Fruit fly (Drosophila melanogaster): Measurements from ENCODE around the gene Sry-beta.

The Sry-beta gene

dm6 chr3R:30000286-30000685, 39.2 kb upstream of the Sry-beta start, which contains the start of gene Tace:
Gene Tace (plus strand): TSS chr3R:30000530.
- no peak for TF ChIP-seq CG1620 (GFP tag; optimal IDR thresholded peaks at IDR 0.05)
- peak; percentile 9 for TF ChIP-seq ovo (GFP tag; optimal IDR thresholded peaks at IDR 0.05)

- peak; percentile 22 for TF ChIP-seq CG11617 (GFP tag; optimal IDR thresholded peaks at IDR 0.05)
- TF ChIP-seq bab1 (GFP tag; optimal IDR thresholded peaks at IDR 0.05) = peak; percentile 42
- peak; percentile 68 for TF ChIP-seq toe (GFP tag; optimal IDR thresholded peaks at IDR 0.05)
- no peak for TF ChIP-seq kay (GFP tag; ENCODE audit: borderline replicate concordance)
- TF ChIP-seq CG5204 (GFP tag; optimal IDR thresholded peaks at IDR 0.05) = no peak
- TF ChIP-seq Hr96 (GFP tag; optimal IDR thresholded peaks at IDR 0.05) = peak; percentile 65
- peak; percentile 31 for TF ChIP-seq CG7101 (tag; optimal IDR thresholded peaks at IDR 0.05)
- TF ChIP-seq CG7045 (GFP tag; optimal IDR thresholded peaks at IDR 0.05) = peak; percentile 9
- peak; percentile 54 for TF ChIP-seq Crg-1 (GFP tag; optimal IDR thresholded peaks at IDR 0.05)
- TF ChIP-seq CG12768 (GFP tag; optimal IDR thresholded peaks at IDR 0.05) = peak; percentile 36
- TF ChIP-seq cic (GFP tag; optimal IDR thresholded peaks at IDR 0.05) = peak; percentile 13
- peak; percentile 30 for TF ChIP-seq pad (GFP tag; optimal IDR thresholded peaks at IDR 0.05)
- TF ChIP-seq cnc (optimal IDR thresholded peaks at IDR 0.05) = no peak
- TF ChIP-seq Mnt (GFP tag; optimal IDR thresholded peaks at IDR 0.05) = peak; percentile 95
- TF ChIP-seq tj (GFP tag; optimal IDR thresholded peaks at IDR 0.05) = peak; percentile 56
- peak; percentile 47 for TF ChIP-seq CG1620 (GFP tag; optimal IDR thresholded peaks at IDR 0.05)
- no peak for TF ChIP-seq ovo (GFP tag; optimal IDR thresholded peaks at IDR 0.05)
- TF ChIP-seq CG33017 (tag; optimal IDR thresholded peaks at IDR 0.05) = no peak
- no peak for TF ChIP-seq Clk (GFP tag; optimal IDR thresholded peaks at IDR 0.05)
- peak; percentile 93 for TF ChIP-seq CG14711 (tag; optimal IDR thresholded peaks at IDR 0.05)
Observed at dm6 chr3R:30004648-30005047, 34.9 kb upstream of the Sry-beta start, which contains the start of the genes Nlp and Nph. Gene Nlp (plus strand): TSS chr3R:30004785. Gene Nph (minus strand): TSS chr3R:30004861.

- TF ChIP-seq cnc (optimal IDR thresholded peaks at IDR 0.05) = no peak
- no peak for TF ChIP-seq Hr96 (GFP tag; optimal IDR thresholded peaks at IDR 0.05)
- TF ChIP-seq Mnt (GFP tag; optimal IDR thresholded peaks at IDR 0.05) = no peak
- TF ChIP-seq CG33017 (tag; optimal IDR thresholded peaks at IDR 0.05) = no peak
- TF ChIP-seq tj (GFP tag; optimal IDR thresholded peaks at IDR 0.05) = no peak
- TF ChIP-seq Clk (GFP tag; optimal IDR thresholded peaks at IDR 0.05) = no peak
- TF ChIP-seq toe (GFP tag; optimal IDR thresholded peaks at IDR 0.05) = no peak
- no peak for TF ChIP-seq CG14711 (tag; optimal IDR thresholded peaks at IDR 0.05)
- no peak for TF ChIP-seq kay (GFP tag; ENCODE audit: borderline replicate concordance)
- TF ChIP-seq CG1620 (GFP tag; optimal IDR thresholded peaks at IDR 0.05) = no peak
- no peak for TF ChIP-seq pad (GFP tag; optimal IDR thresholded peaks at IDR 0.05)
- no peak for TF ChIP-seq CG11617 (GFP tag; optimal IDR thresholded peaks at IDR 0.05)
Observed at dm6 chr3R:30005332-30005979, 34.1 kb upstream of the Sry-beta start.

dm6 chr3R:30009173-30009572, 30.3 kb upstream of the Sry-beta start, which contains the start of gene CG7912:
Gene CG7912 (minus strand): TSS chr3R:30009189.
- TF ChIP-seq CG33017 (tag; optimal IDR thresholded peaks at IDR 0.05) (no peak), CG11617 (GFP tag; optimal IDR thresholded peaks at IDR 0.05) (no peak), Hr96 (GFP tag; optimal IDR thresholded peaks at IDR 0.05) (no peak), CG7101 (tag; optimal IDR thresholded peaks at IDR 0.05) (no peak), cnc (optimal IDR thresholded peaks at IDR 0.05) (no peak), kay (GFP tag; ENCODE audit: borderline replicate concordance) (no peak), Clk (GFP tag; optimal IDR thresholded peaks at IDR 0.05) (no peak), pad (GFP tag; optimal IDR thresholded peaks at IDR 0.05) (no peak), CG5204 (GFP tag; optimal IDR thresholded peaks at IDR 0.05) (no peak), cic (GFP tag; optimal IDR thresholded peaks at IDR 0.05) (no peak)

- TF ChIP-seq cic (GFP tag; optimal IDR thresholded peaks at IDR 0.05) = peak; percentile 87
- TF ChIP-seq pad (GFP tag; optimal IDR thresholded peaks at IDR 0.05) = peak; percentile 13
- TF ChIP-seq CG11617 (GFP tag; optimal IDR thresholded peaks at IDR 0.05) = peak; percentile 30
- TF ChIP-seq CG12768 (GFP tag; optimal IDR thresholded peaks at IDR 0.05) = peak; percentile 37
- TF ChIP-seq ovo (GFP tag; optimal IDR thresholded peaks at IDR 0.05) = peak; percentile 17
- no peak for TF ChIP-seq toe (GFP tag; optimal IDR thresholded peaks at IDR 0.05)
- peak; percentile 8 for TF ChIP-seq Crg-1 (GFP tag; optimal IDR thresholded peaks at IDR 0.05)
- no peak for TF ChIP-seq bab1 (GFP tag; optimal IDR thresholded peaks at IDR 0.05)
- TF ChIP-seq Mnt (GFP tag; optimal IDR thresholded peaks at IDR 0.05) = peak; percentile 35
- no peak for TF ChIP-seq cnc (optimal IDR thresholded peaks at IDR 0.05)
- TF ChIP-seq CG7045 (GFP tag; optimal IDR thresholded peaks at IDR 0.05) = peak; percentile 16
- TF ChIP-seq tj (GFP tag; optimal IDR thresholded peaks at IDR 0.05) = peak; percentile 22
- peak; percentile 1 for TF ChIP-seq CG7101 (tag; optimal IDR thresholded peaks at IDR 0.05)
Observed at dm6 chr3R:30012602-30013489, 26.7 kb upstream of the Sry-beta start.

- TF ChIP-seq CG12768 (GFP tag; optimal IDR thresholded peaks at IDR 0.05) = peak; percentile 37
- no peak for TF ChIP-seq CG33017 (tag; optimal IDR thresholded peaks at IDR 0.05)
Observed at dm6 chr3R:30013909-30014308, 25.6 kb upstream of the Sry-beta start.
